Fruit fly (Drosophila melanogaster): Measurements from ENCODE around the gene Jon65Aii.

Gene Jon65Aii

dm6 chr3L:6074975-6075692 is 23.0 kb downstream of the Jon65Aii start, which contains the start of the genes CG13295 and CG6610 (continued):
- TF ChIP-seq CG3995 (GFP tag; optimal IDR thresholded peaks at IDR 0.05): no peak
- peak; percentile 38 for TF ChIP-seq BEAF-32 (GFP tag; optimal IDR thresholded peaks at IDR 0.05)
- TF ChIP-seq cas (GFP tag; IDR thresholded peaks at IDR 0.05): no peak
- no peak for TF ChIP-seq HmgD (GFP tag; optimal IDR thresholded peaks at IDR 0.05)
- TF ChIP-seq ems (GFP tag; optimal IDR thresholded peaks at IDR 0.05): no peak
- TF ChIP-seq CG5180 (GFP tag; optimal IDR thresholded peaks at IDR 0.05): no peak
- no peak for TF ChIP-seq dan (GFP tag; IDR thresholded peaks at IDR 0.05)
- TF ChIP-seq Atf-2 (GFP tag; optimal IDR thresholded peaks at IDR 0.05): no peak
- TF ChIP-seq Stat92E (GFP tag; optimal IDR thresholded peaks at IDR 0.05): peak in 1 of 3 experiments; percentile 25
- peak; percentile 36; the same call in 1 of the 2 replicates for TF ChIP-seq CG14441 (GFP tag; IDR thresholded peaks at IDR 0.05)
- peak; percentile 68 for TF ChIP-seq CG9797 (GFP tag; optimal IDR thresholded peaks at IDR 0.05)
- TF ChIP-seq CG1602 (GFP tag; optimal IDR thresholded peaks at IDR 0.05): peak; percentile 40
- TF ChIP-seq CG17359 (tag; optimal IDR thresholded peaks at IDR 0.05): no peak
- peak; percentile 27 for TF ChIP-seq Deaf1 (tag; optimal IDR thresholded peaks at IDR 0.05)
- no peak for TF ChIP-seq tap (tag; optimal IDR thresholded peaks at IDR 0.05)
- TF ChIP-seq CG16813 (GFP tag; IDR thresholded peaks at IDR 0.05; ENCODE audit: partially characterized antibody): no peak
- TF ChIP-seq Dp (GFP tag; optimal IDR thresholded peaks at IDR 0.05): peak; percentile 4
- TF ChIP-seq Drgx (GFP tag; IDR thresholded peaks at IDR 0.05): no peak
- TF ChIP-seq Camta (GFP tag; optimal IDR thresholded peaks at IDR 0.05): peak; percentile 30
- TF ChIP-seq CG12071 (GFP tag; optimal IDR thresholded peaks at IDR 0.05): no peak
- peak; percentile 20 for TF ChIP-seq CG10654 (GFP tag; optimal IDR thresholded peaks at IDR 0.05)
- no peak for TF ChIP-seq Neu2 (GFP tag; optimal IDR thresholded peaks at IDR 0.05; ENCODE audit: borderline replicate concordance)
- TF ChIP-seq CG17361 (GFP tag; IDR thresholded peaks at IDR 0.05): peak; percentile 72; the same call in 2 of the 3 replicates
- no peak for TF ChIP-seq sima (GFP tag; optimal IDR thresholded peaks at IDR 0.05)
- peak; percentile 58 for TF ChIP-seq stwl (tag; optimal IDR thresholded peaks at IDR 0.05)
- TF ChIP-seq usp (GFP tag; optimal IDR thresholded peaks at IDR 0.05): no peak
- no peak for TF ChIP-seq C15 (GFP tag; IDR thresholded peaks at IDR 0.05)
- TF ChIP-seq Sox100B (GFP tag; optimal IDR thresholded peaks at IDR 0.05): no peak
- TF ChIP-seq slp2 (GFP tag; optimal IDR thresholded peaks at IDR 0.05): no peak
- no peak for TF ChIP-seq CG2875 (GFP tag; optimal IDR thresholded peaks at IDR 0.05)
- peak; percentile 21 for TF ChIP-seq Antp (GFP tag; optimal IDR thresholded peaks at IDR 0.05)
- TF ChIP-seq lilli (GFP tag; optimal IDR thresholded peaks at IDR 0.05): peak; percentile 71
- peak; percentile 28; the same call in 1 of the 2 replicates for TF ChIP-seq esg (GFP tag; conservative IDR thresholded peaks at IDR 0.05)
- TF ChIP-seq CG4617 (GFP tag; optimal IDR thresholded peaks at IDR 0.05; ENCODE audit: borderline replicate concordance): peak; percentile 20
- TF ChIP-seq lmd (GFP tag; IDR thresholded peaks at IDR 0.05): peak; percentile 58; the same call in 1 of the 2 replicates
- peak; percentile 48; the same call in 2 of the 3 replicates for TF ChIP-seq croc (GFP tag; conservative IDR thresholded peaks at IDR 0.05)
- peak; percentile 61 for TF ChIP-seq CG4328 (GFP tag; optimal IDR thresholded peaks at IDR 0.05)
- no peak for TF ChIP-seq CG3407 (GFP tag; optimal IDR thresholded peaks at IDR 0.05)
- no peak for TF ChIP-seq pan (optimal IDR thresholded peaks at IDR 0.05)
- no peak for TF ChIP-seq pan (GFP tag; optimal IDR thresholded peaks at IDR 0.05 in 1 of 2, IDR thresholded peaks at IDR 0.05 in 1 of 2)
- TF ChIP-seq CG14667 (GFP tag; IDR thresholded peaks at IDR 0.05): peak; percentile 46; the same call in 1 of the 2 replicates
- TF ChIP-seq CG12299 (tag; optimal IDR thresholded peaks at IDR 0.05): peak; percentile 14
- TF ChIP-seq nau (GFP tag; optimal IDR thresholded peaks at IDR 0.05): no peak
- peak; percentile 62 for TF ChIP-seq CG13894 (tag; optimal IDR thresholded peaks at IDR 0.05)
- TF ChIP-seq Spps (tag; optimal IDR thresholded peaks at IDR 0.05): peak; percentile 1
- TF ChIP-seq CG11723 (GFP tag; optimal IDR thresholded peaks at IDR 0.05): peak; percentile 21
- peak; percentile 54 for TF ChIP-seq CG30020 (tag; optimal IDR thresholded peaks at IDR 0.05)
- no peak for TF ChIP-seq Trl (optimal IDR thresholded peaks at IDR 0.05)
- TF ChIP-seq Trl (GFP tag; optimal IDR thresholded peaks at IDR 0.05): peak; percentile 30
- TF ChIP-seq CG2889 (GFP tag; IDR thresholded peaks at IDR 0.05): 0 out of 3 replicates have a peak, but pooled peaks have one; percentile 15

Measured in whole organism, embryonic.